Worm (Caenorhabditis elegans): Measurements from ENCODE around the gene C08F8.2.

C08F8.2 gene

DNA sequence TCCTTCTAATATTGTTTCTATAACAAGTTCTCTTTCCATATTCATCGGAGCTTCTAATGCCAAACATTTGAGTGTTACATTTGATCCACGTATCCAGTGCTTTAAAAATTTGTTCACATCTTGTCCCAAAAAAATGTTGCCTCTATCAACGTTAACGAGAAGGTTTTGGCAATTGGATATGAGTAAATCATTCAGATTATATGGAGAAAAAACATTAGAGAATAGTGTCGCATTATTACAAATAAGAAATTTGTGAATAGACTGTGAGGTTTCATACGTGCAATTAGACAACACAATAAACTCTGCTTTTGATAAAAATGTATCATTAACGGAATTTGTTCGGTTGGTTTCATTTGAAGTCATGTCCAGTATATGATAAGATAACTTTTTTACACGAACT lies 9.1 kb downstream of the C08F8.2 start, which contains the start of gene mboa-4:
mboa-4 (minus strand) TSS at position 101 of the 400 bp plus-strand sequence.
- TF ChIP-seq him-1 (tag; optimal IDR thresholded peaks at IDR 0.05), result no peak
- TF ChIP-seq dao-5 (tag; optimal IDR thresholded peaks at IDR 0.05), result no peak
- no peak for TF ChIP-seq W03F9.2 (tag; optimal IDR thresholded peaks at IDR 0.05)

DNA sequence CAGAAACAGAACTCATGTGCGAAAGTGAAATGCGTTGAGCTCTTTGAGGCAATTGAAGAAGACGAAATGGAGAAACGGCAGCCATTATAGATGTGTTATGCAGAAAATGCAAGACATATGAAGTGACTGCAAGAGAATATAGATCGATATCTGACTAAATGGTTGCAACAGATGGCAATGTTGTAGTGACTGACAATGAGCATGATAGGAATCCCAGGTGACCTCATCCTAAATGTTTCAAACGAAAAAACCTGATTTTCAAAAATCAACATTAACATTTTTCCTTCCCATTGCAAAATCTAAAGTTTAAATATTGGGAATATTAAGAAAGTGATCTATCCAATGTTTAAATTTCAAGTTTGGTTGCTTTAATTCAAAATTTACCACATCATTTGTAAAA lies 9.9 kb downstream of the C08F8.2 start, which contains the start of gene C08F8.15:
C08F8.15 (minus strand) TSS at position 101 of the 400 bp plus-strand sequence.
- TF ChIP-seq W03F9.2 (tag; optimal IDR thresholded peaks at IDR 0.05) (no peak), dao-5 (tag; optimal IDR thresholded peaks at IDR 0.05) (no peak), him-1 (tag; optimal IDR thresholded peaks at IDR 0.05) (no peak)

DNA sequence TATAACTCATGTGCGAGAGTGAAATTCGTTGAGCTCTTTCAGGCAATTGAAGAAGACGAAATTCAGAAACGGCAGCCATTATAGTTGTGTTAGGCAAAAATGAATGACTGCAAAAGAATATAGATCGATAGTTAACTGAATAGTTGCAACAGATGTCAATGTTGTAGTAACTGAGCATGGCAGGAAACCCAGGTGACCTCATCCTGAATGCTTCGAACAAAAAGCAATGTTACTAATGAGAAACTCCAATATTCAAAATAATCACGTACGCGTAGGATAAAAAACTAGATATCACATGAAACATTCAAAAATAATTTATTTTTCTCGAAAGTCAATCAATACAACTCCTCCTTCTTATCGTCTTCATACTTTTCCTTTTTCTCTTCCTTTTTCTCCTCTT lies 11.7 kb downstream of the C08F8.2 start, which contains the start of gene fbxb-9:
fbxb-9 (minus strand) TSS at position 101 of the 400 bp plus-strand sequence.
- TF ChIP-seq dao-5 (tag; optimal IDR thresholded peaks at IDR 0.05), result no peak
- no peak for TF ChIP-seq W03F9.2 (tag; optimal IDR thresholded peaks at IDR 0.05)
- no peak for TF ChIP-seq him-1 (tag; optimal IDR thresholded peaks at IDR 0.05)

DNA sequence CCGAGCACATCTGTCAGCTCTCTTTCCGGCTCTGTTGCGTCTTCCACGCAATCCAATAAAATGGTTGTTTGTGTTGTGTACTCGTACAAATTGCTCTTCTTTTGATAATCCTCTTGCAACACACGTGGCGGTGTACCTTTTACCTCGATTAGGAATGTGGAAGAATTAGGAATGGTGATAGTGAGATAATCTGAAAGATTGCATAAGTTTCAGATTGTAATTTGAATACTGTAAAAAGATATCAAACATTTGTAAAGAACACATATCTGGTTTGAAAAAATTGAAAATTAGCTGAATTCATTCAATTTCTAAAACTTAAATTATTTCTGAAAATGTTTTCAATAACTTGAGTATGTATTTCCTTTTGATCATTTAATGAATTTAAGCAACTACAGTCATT lies 14.0 kb downstream of the C08F8.2 start, which contains the start of gene C08F8.6:
C08F8.6 (minus strand) TSS at position 101 of the 400 bp plus-strand sequence.
- no peak for TF ChIP-seq him-1 (tag; optimal IDR thresholded peaks at IDR 0.05)
- TF ChIP-seq W03F9.2 (tag; optimal IDR thresholded peaks at IDR 0.05), result no peak
- no peak for TF ChIP-seq dao-5 (tag; optimal IDR thresholded peaks at IDR 0.05)

DNA sequence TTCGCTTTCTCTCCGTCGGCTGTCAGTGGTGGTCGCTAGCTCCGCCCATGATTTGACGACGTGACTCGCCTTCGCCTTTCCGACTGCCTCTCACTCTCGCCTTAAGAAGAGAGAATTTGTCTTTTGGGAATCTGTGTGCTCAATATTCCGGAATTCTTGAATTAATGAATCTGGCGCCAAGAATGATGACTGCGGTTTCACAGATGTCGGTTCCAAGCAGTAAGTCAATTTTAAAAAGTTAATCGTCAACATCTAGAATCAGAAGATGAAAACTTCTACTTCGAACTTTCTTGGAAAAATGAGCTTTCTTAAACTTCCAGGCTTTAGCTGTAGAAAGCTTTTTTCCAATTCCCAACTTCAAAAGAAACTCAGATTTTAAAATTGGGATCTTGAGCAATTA lies 18.9 kb downstream of the C08F8.2 start, which contains the start of gene nhr-67:
nhr-67 (plus strand) TSS at position 97 of the 400 bp plus-strand sequence.
- TF ChIP-seq W03F9.2 (tag; optimal IDR thresholded peaks at IDR 0.05), result no peak

DNA sequence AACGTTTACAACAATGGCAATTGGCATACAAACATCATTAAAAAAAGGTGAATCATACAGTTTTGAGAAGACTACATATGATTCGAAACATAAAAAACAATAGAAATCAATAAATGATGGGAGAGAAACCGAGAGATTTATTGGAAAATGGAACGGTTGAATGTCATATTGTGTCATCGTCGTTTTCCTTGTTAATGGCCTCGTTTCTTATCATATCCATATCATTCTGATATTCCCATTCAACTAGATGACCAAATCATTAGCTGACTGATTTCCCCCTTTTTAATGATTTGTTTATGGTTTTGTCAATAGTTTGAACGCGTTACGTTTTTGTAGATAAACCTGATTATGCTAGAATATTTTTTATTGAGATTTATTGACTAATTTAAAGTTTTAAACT lies 24.0 kb downstream of the C08F8.2 start:
- TF ChIP-seq him-1 (tag; optimal IDR thresholded peaks at IDR 0.05), result no peak
- no peak for TF ChIP-seq dao-5 (tag; optimal IDR thresholded peaks at IDR 0.05)
- no peak for TF ChIP-seq W03F9.2 (tag; optimal IDR thresholded peaks at IDR 0.05)

DNA sequence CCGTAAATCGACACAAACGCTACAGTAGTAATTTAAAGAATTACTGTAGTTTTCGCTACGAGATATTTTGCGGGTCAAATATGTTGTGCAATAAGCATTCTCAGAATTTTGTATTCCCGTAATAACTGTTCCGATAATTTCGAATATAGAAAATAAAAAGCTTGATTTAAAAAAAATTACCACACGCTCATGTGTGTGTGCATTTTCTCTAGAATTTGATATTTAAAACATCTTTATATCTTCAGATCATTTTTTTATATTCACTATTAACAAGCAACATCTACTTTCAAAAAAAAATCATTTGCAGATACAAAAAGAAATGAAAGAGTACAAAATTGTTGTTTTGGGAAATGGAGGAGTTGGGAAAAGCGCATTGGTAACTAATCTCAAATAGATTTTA lies 26.2 kb downstream of the C08F8.2 start, which contains the start of gene rap-3:
rap-3 (plus strand) TSS at position 301 of the 400 bp plus-strand sequence.
- TF ChIP-seq him-1 (tag; optimal IDR thresholded peaks at IDR 0.05) (no peak), dao-5 (tag; optimal IDR thresholded peaks at IDR 0.05) (no peak), W03F9.2 (tag; optimal IDR thresholded peaks at IDR 0.05) (no peak)

DNA sequence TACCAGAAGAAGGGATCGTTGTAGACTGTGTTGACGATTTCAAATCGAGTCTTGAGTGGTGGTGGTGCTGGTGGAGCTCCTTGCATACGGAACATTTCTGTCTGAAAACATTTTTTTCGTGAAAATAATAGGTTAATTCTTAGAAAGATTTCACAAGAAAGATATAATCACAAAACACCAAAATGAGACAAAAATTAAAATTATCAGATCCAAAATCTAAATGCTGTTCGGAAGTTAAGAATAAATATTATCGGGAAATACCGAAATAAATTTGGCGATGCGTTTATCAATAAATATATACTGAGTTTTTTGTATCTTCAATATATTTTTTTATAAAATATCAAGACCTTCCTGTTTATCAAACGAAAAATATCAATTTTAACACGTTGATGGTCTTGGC lies 27.7 kb downstream of the C08F8.2 start, which contains the start of gene C08F8.9:
C08F8.9 (minus strand) TSS at position 101 of the 400 bp plus-strand sequence.
- TF ChIP-seq dao-5 (tag; optimal IDR thresholded peaks at IDR 0.05), result no peak
- no peak for TF ChIP-seq W03F9.2 (tag; optimal IDR thresholded peaks at IDR 0.05)
- TF ChIP-seq him-1 (tag; optimal IDR thresholded peaks at IDR 0.05), result no peak

DNA sequence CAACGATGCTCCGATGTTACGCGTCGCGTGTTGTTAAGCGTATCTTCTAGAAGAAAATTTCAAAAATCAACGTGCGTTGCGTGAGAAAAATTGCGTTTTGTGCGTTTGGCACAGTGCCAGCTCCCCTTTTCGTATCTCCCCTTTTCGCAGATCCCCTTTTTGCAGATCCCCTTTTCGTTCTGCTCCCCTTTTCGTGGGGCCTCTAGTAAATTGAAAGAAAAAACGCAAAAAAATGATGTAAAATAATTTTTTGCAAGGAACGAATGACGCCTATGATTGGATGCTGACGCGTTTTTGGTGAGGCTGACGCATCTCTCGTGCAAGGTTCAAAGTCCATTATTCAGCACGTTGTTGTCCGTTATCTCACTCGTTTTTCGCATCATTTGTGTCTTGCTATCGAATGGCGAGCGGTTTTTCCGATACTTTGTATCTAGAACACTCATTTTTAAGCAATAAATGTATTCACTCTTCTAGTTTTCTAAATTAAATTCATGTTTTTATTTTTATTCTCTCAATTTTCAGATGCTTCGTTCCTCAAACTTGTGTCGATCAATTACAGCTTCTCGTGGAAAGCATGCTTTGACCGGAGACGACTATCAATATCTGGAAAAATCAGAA lies 28.4 kb downstream of the C08F8.2 start, which contains the start of gene cpt-2:
cpt-2 (plus strand) TSS at position 523 of the 618 bp plus-strand sequence.
- peak; percentile 77 for TF ChIP-seq W03F9.2 (tag; optimal IDR thresholded peaks at IDR 0.05)
- TF ChIP-seq him-1 (tag; optimal IDR thresholded peaks at IDR 0.05), result peak; percentile 25

DNA sequence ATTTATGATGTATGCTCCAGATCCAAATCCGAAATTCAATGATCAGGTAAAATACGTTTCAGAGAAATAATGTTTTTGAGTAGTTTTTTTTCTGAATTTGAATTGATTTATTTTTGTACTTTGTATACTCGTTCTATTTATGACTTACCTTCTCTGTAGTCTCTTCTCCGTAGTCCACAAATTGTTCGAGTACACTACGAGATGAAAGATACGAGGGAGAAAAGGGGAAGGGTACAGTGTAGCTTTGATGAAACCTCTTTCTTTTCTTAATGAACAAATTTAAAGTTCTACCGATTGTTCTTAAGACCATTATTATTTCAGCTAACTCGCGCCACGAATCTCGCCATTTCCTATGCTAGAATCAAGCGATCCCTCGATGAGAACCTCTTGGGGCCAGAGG lies 29.3 kb downstream of the C08F8.2 start:
- TF ChIP-seq him-1 (tag; optimal IDR thresholded peaks at IDR 0.05), result no peak
- TF ChIP-seq W03F9.2 (tag; optimal IDR thresholded peaks at IDR 0.05), result no peak
- no peak for TF ChIP-seq dao-5 (tag; optimal IDR thresholded peaks at IDR 0.05)

DNA sequence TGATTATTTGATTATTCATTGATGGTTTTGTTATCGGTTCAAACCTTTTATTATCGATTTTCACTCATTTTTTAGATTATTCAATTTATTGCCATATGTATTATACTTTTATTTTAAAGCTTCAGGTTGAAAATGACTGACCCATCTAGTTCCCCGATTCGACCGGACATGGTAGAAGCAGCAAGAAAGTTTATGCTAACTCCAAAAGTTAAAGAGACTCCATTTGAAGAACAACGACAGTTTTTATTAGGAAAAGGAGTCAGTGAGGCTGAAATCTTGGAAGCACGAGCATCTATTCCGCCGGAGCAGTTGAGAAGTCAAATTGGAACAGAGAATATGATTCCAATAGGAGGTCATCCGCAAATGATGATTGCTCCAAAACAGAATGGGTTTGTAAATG lies 32.2 kb downstream of the C08F8.2 start, which contains the start of gene prx-14:
prx-14 (plus strand) TSS at position 120 of the 400 bp plus-strand sequence.
- TF ChIP-seq W03F9.2 (tag; optimal IDR thresholded peaks at IDR 0.05), result no peak
- TF ChIP-seq dao-5 (tag; optimal IDR thresholded peaks at IDR 0.05), result no peak
- TF ChIP-seq him-1 (tag; optimal IDR thresholded peaks at IDR 0.05), result no peak

DNA sequence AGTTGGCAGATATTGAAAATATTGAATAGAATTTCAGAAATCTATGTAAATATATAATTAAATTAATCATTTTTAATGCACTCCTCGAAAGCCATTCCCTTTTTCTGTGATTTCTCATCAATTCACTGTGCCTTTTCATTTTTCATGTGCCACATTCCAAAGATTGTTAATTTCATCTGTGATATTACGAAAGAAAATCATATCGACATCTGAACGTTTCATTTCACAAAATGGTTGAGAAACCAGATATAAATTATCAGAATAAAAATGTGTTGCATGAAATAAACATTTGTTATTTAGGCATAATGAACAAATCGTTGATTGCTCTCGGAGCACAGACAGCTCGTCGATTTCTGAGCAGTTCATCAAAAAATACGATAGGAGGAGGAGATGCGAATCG lies 33.2 kb downstream of the C08F8.2 start, which contains the start of gene nuaf-3:
nuaf-3 (plus strand) TSS at position 301 of the 400 bp plus-strand sequence.
- TF ChIP-seq W03F9.2 (tag; optimal IDR thresholded peaks at IDR 0.05) (no peak), him-1 (tag; optimal IDR thresholded peaks at IDR 0.05) (no peak)

DNA sequence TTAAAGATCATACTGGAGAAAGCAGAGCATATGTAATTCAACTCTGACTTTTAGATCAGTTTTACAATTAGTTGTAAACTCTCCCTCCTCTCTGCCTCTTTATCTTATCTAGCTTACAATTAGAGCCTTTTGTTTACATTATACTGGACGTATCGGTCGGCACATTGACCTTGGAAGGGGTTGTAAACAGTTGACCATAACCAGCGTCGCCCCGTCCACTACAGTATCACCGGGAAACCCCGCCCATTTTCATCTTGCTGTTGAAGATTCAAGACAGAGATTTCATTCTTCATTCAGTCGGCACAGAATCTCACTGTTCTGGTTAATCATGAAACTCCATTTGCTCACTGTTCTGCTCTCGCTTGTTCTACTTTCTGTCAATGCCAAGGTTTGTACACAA lies 35.9 kb downstream of the C08F8.2 start, which contains the start of gene sdz-27:
sdz-27 (plus strand) TSS at position 301 of the 400 bp plus-strand sequence.
- TF ChIP-seq dao-5 (tag; optimal IDR thresholded peaks at IDR 0.05) (no peak), him-1 (tag; optimal IDR thresholded peaks at IDR 0.05) (no peak), W03F9.2 (tag; optimal IDR thresholded peaks at IDR 0.05) (no peak)

DNA sequence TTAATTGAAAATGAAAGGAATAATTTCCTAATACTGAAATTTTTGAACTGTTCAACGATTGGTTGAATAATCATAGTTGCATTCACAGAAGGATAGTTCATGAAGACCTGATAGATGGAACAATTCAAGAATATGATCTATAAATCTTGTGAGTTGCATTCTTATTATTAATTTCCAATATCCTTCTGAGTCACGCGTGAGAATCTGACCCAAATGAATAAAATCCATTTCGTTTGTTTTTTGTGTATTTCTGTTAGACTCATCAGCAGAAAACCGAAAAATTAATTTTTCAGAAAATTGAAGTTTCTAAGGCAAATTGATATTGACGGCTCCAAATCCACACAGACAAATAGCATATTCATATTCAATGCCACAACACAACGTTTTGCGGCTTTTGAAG lies 38.6 kb downstream of the C08F8.2 start, which contains the start of gene fbxb-79:
fbxb-79 (minus strand) TSS at position 101 of the 400 bp plus-strand sequence.
- TF ChIP-seq W03F9.2 (tag; optimal IDR thresholded peaks at IDR 0.05), result no peak
- no peak for TF ChIP-seq dao-5 (tag; optimal IDR thresholded peaks at IDR 0.05)
- no peak for TF ChIP-seq him-1 (tag; optimal IDR thresholded peaks at IDR 0.05)

Measured in whole organism, L4/young adult.